Fruit fly (Drosophila melanogaster) whole organism, embryonic: ENCODE data around the gene Uck.

Source experiments
- Ada2b ChIP-seq: fragments of 200-800 bp; sonication (Bioruptor generic); IDR thresholded peaks from 2 replicates; pipeline ENCODE4 v1.3.6; 2022; ENCODE audit warnings: missing biosample characterization, missing genetic modification characterization
- CG10959 ChIP-seq: fragments of 200-800 bp; sonication (Bioruptor generic); IDR thresholded peaks from 2 replicates; pipeline ENCODE4 v1.3.6; 2022; ENCODE audit warnings: missing biosample characterization, missing genetic modification characterization
- CG11398 ChIP-seq: fragments of 200-800 bp; sonication (Bioruptor generic); optimal IDR thresholded peaks from 2 replicates; lab custom pipeline; 2016; ENCODE audit warnings: missing biosample characterization, missing genetic modification characterization
- CG11504 ChIP-seq: fragments of 200-800 bp; sonication (Bioruptor generic); optimal IDR thresholded peaks from 3 replicates; lab custom pipeline; 2019; ENCODE audit warnings: missing biosample characterization, mild to moderate bottlenecking, missing genetic modification characterization, moderate library complexity
- CG12071 ChIP-seq: fragments of 200-800 bp; sonication (Bioruptor generic); optimal IDR thresholded peaks from 3 replicates; lab custom pipeline; 2018; ENCODE audit warnings: missing biosample characterization, mild to moderate bottlenecking, missing genetic modification characterization
- CG1233 ChIP-seq: fragments of 200-800 bp; sonication (Bioruptor generic); optimal IDR thresholded peaks from 4 replicates; lab custom pipeline; 2018; ENCODE audit warnings: missing biosample characterization, mild to moderate bottlenecking, missing genetic modification characterization
- CG12391 ChIP-seq: fragments of 200-800 bp; sonication (Bioruptor generic); optimal IDR thresholded peaks from 3 replicates; lab custom pipeline; 2018; ENCODE audit warnings: missing biosample characterization, mild to moderate bottlenecking, missing genetic modification characterization, moderate library complexity
- CG12942 ChIP-seq: fragments of 200-800 bp; sonication (Bioruptor generic); optimal IDR thresholded peaks from 3 replicates; lab custom pipeline; 2016; ENCODE audit warnings: missing biosample characterization, missing genetic modification characterization
- CG13424 ChIP-seq: fragments of 200-800 bp; sonication (Bioruptor generic); optimal IDR thresholded peaks from 2 replicates; lab custom pipeline; 2019; ENCODE audit warnings: missing biosample characterization, mild to moderate bottlenecking, missing genetic modification characterization, moderate library complexity
- CG13894 ChIP-seq: fragments of 200-800 bp; sonication (Bioruptor generic); optimal IDR thresholded peaks from 3 replicates; lab custom pipeline; 2018; ENCODE audit warnings: missing biosample characterization, mild to moderate bottlenecking, missing genetic modification characterization, moderate library complexity
- CG14710 ChIP-seq: fragments of 200-800 bp; sonication (Bioruptor generic); optimal IDR thresholded peaks from 3 replicates; lab custom pipeline; 2019; ENCODE audit warnings: missing biosample characterization, mild to moderate bottlenecking, missing genetic modification characterization, moderate library complexity
- CG16863 ChIP-seq: fragments of 200-800 bp; sonication (Bioruptor generic); optimal IDR thresholded peaks from 3 replicates; lab custom pipeline; 2016; ENCODE audit warnings: missing biosample characterization, missing genetic modification characterization
- CG17612 ChIP-seq: fragments of 200-800 bp; sonication (Bioruptor generic); IDR thresholded peaks from 2 replicates; pipeline ENCODE4 v1.3.6; 2022; ENCODE audit warnings: missing biosample characterization, missing genetic modification characterization
- CG2889 ChIP-seq: fragments of 200-800 bp; sonication (Bioruptor generic); IDR thresholded peaks from 3 replicates; pipeline ENCODE4 v1.3.6; 2022; ENCODE audit warnings: missing biosample characterization, missing genetic modification characterization
- CG3065 ChIP-seq: fragments of 200-800 bp; sonication (Bioruptor generic); optimal IDR thresholded peaks from 2 replicates; lab custom pipeline; 2016; ENCODE audit warnings: missing biosample characterization, missing genetic modification characterization
- CG3163 ChIP-seq: fragments of 200-800 bp; sonication (Bioruptor generic); optimal IDR thresholded peaks from 3 replicates; lab custom pipeline; 2016; ENCODE audit warnings: missing biosample characterization, missing genetic modification characterization
- CG6791 ChIP-seq: fragments of 200-800 bp; sonication (Bioruptor generic); IDR thresholded peaks from 3 replicates; pipeline ENCODE4 v1.3.6; 2022; ENCODE audit warnings: missing biosample characterization, missing genetic modification characterization; ENCODE audit not compliant: partially characterized antibody
- CG7786 ChIP-seq: fragments of 200-800 bp; sonication (Bioruptor generic); optimal IDR thresholded peaks from 2 replicates; lab custom pipeline; 2016; ENCODE audit warnings: missing biosample characterization, missing genetic modification characterization
- CG9609 ChIP-seq: fragments of 200-800 bp; sonication (Bioruptor generic); optimal IDR thresholded peaks from 3 replicates; lab custom pipeline; 2016; ENCODE audit warnings: missing biosample characterization, missing genetic modification characterization
- CkIIα-i1 ChIP-seq: fragments of 200-800 bp; sonication (Bioruptor generic); IDR thresholded peaks from 2 replicates; pipeline ENCODE4 v1.3.6; 2022; ENCODE audit warnings: missing biosample characterization, missing genetic modification characterization
- D ChIP-seq, 2 experiments: fragments of 200-800 bp in 1 of 2; fragments of >200 bp in 1 of 2; sonication (Bioruptor generic) in 1 of 2; optimal IDR thresholded peaks; 2 replicates in 1 of 2; 3 replicates in 1 of 2; lab custom pipeline; 2017; ENCODE audit warnings: mild to moderate bottlenecking in 1 of 2, missing biosample characterization in 1 of 2, missing genetic modification characterization in 1 of 2, missing genetic modification reagents in 1 of 2
- Dp ChIP-seq: fragments of 200-800 bp; sonication (Bioruptor generic); optimal IDR thresholded peaks from 2 replicates; lab custom pipeline; 2018; ENCODE audit warnings: missing biosample characterization, mild to moderate bottlenecking, missing genetic modification characterization, moderate library complexity
- Dref ChIP-seq: fragments of 200-800 bp; sonication (Bioruptor generic); IDR thresholded peaks from 2 replicates; pipeline ENCODE4 v1.3.6; 2022; ENCODE audit warnings: missing biosample characterization, missing genetic modification characterization
- ERR ChIP-seq: fragments of 200-800 bp; sonication (Bioruptor generic); optimal IDR thresholded peaks from 2 replicates; lab custom pipeline; 2016; ENCODE audit warnings: missing biosample characterization, missing genetic modification characterization
- GATAe ChIP-seq: fragments of 200-800 bp; sonication (Bioruptor generic); conservative IDR thresholded peaks from 2 replicates; pipeline ENCODE4 v1.3.6; 2022; ENCODE audit warnings: missing biosample characterization, missing genetic modification characterization
- H2.0 ChIP-seq: fragments of 200-800 bp; sonication (Bioruptor generic); IDR thresholded peaks from 2 replicates; pipeline ENCODE4 v1.3.6; 2022; ENCODE audit warnings: missing biosample characterization, missing genetic modification characterization
- Hr51 ChIP-seq, 2 experiments: fragments of 200-800 bp; sonication (Bioruptor generic); optimal IDR thresholded peaks; 2 replicates in 1 of 2; 3 replicates in 1 of 2; lab custom pipeline; 2016 to 2018; ENCODE audit warnings: missing biosample characterization in 2 of 2, missing genetic modification characterization in 2 of 2, mild to moderate bottlenecking in 1 of 2, moderate library complexity in 1 of 2
- NC2β ChIP-seq: fragments of 200-800 bp; sonication (Bioruptor generic); optimal IDR thresholded peaks from 2 replicates; lab custom pipeline; 2016; ENCODE audit warnings: missing biosample characterization, missing genetic modification characterization
- Pdp1 ChIP-seq, 2 experiments: fragments of 200-800 bp; sonication (Bioruptor generic); optimal IDR thresholded peaks; 3 replicates each; lab custom pipeline; 2016; ENCODE audit warnings: missing biosample characterization in 2 of 2, missing genetic modification characterization in 2 of 2, mild to moderate bottlenecking in 1 of 2, moderate library complexity in 1 of 2
- Scr ChIP-seq: fragments of 200-800 bp; sonication (Bioruptor generic); IDR thresholded peaks from 2 replicates; pipeline ENCODE4 v1.3.6; 2022; ENCODE audit warnings: missing biosample characterization, missing genetic modification characterization; ENCODE audit not compliant: partially characterized antibody
- Sox102F ChIP-seq: fragments of 200-800 bp; sonication (Bioruptor generic); optimal IDR thresholded peaks from 2 replicates; lab custom pipeline; 2018; ENCODE audit warnings: missing biosample characterization, mild to moderate bottlenecking, missing genetic modification characterization, moderate library complexity
- Taf1 ChIP-seq: fragments of 200-800 bp; sonication (Bioruptor generic); IDR thresholded peaks from 2 replicates; pipeline ENCODE4 v1.3.6; 2022; ENCODE audit warnings: missing biosample characterization, missing genetic modification characterization
- Xbp1 ChIP-seq: fragments of 200-800 bp; sonication (Bioruptor generic); optimal IDR thresholded peaks from 3 replicates; lab custom pipeline; 2016; ENCODE audit warnings: missing biosample characterization, mild to moderate bottlenecking, missing genetic modification characterization
- crc ChIP-seq: fragments of 200-800 bp; sonication (Bioruptor generic); optimal IDR thresholded peaks from 2 replicates; lab custom pipeline; 2016; ENCODE audit warnings: missing biosample characterization, missing genetic modification characterization
- dpn ChIP-seq, 2 experiments: fragments of 200-800 bp; sonication (Bioruptor generic); optimal IDR thresholded peaks; 3 replicates each; lab custom pipeline; 2016; ENCODE audit warnings: missing biosample characterization in 2 of 2, missing genetic modification characterization in 2 of 2
- dysf ChIP-seq: fragments of 200-800 bp; sonication (Bioruptor generic); IDR thresholded peaks from 3 replicates; pipeline ENCODE4 v1.3.6; 2022; ENCODE audit warnings: missing biosample characterization, missing genetic modification characterization
- emc ChIP-seq: fragments of 200-800 bp; sonication (Bioruptor generic); optimal IDR thresholded peaks from 2 replicates; lab custom pipeline; 2016; ENCODE audit warnings: missing biosample characterization, missing genetic modification characterization
- ewg ChIP-seq: fragments of 200-800 bp; sonication (Bioruptor generic); optimal IDR thresholded peaks from 3 replicates; lab custom pipeline; 2017; ENCODE audit warnings: mild to moderate bottlenecking, missing biosample characterization, missing genetic modification reagents, missing genetic modification characterization
- ham ChIP-seq: fragments of 200-800 bp; sonication (Bioruptor generic); IDR thresholded peaks from 2 replicates; pipeline ENCODE4 v1.3.6; 2022; ENCODE audit warnings: missing biosample characterization, missing genetic modification characterization
- hkb ChIP-seq, 2 experiments: fragments of 200-800 bp in 1 of 2; fragments of >200 bp in 1 of 2; sonication (Bioruptor generic) in 1 of 2; IDR thresholded peaks in 1 of 2; optimal IDR thresholded peaks in 1 of 2; 2 replicates each; pipeline versions ENCODE4 v1.3.6 to Lab custom; 2017 to 2022; ENCODE audit warnings: missing biosample characterization in 1 of 2, missing genetic modification characterization in 1 of 2
- inv ChIP-seq: fragments of 200-800 bp; sonication (Bioruptor generic); IDR thresholded peaks from 2 replicates; pipeline ENCODE4 v1.3.6; 2022; ENCODE audit warnings: missing biosample characterization, missing genetic modification characterization; ENCODE audit not compliant: partially characterized antibody
- kay ChIP-seq: fragments of 200-800 bp; sonication (Bioruptor generic); optimal IDR thresholded peaks from 2 replicates; lab custom pipeline; 2016; ENCODE audit warnings: missing biosample characterization, missing genetic modification characterization
- phol ChIP-seq: fragments of 200-800 bp; sonication (Bioruptor generic); optimal IDR thresholded peaks from 3 replicates; lab custom pipeline; 2018; ENCODE audit warnings: missing biosample characterization, mild to moderate bottlenecking, missing genetic modification characterization, moderate library complexity
- sima ChIP-seq: fragments of 200-800 bp; sonication (Bioruptor generic); optimal IDR thresholded peaks from 2 replicates; lab custom pipeline; 2016; ENCODE audit warnings: missing biosample characterization, missing genetic modification characterization
- tll ChIP-seq, 2 experiments: fragments of 200-800 bp in 1 of 2; fragments of >200 bp in 1 of 2; sonication (Bioruptor generic) in 1 of 2; optimal IDR thresholded peaks; 2 replicates each; lab custom pipeline; 2017 to 2019; ENCODE audit warnings: missing biosample characterization in 2 of 2, missing genetic modification characterization in 2 of 2, mild to moderate bottlenecking in 1 of 2, moderate library complexity in 1 of 2
- tna ChIP-seq: fragments of 200-800 bp; sonication (Bioruptor generic); IDR thresholded peaks from 2 replicates; pipeline ENCODE4 v1.3.6; 2022; ENCODE audit warnings: missing biosample characterization, missing genetic modification characterization; ENCODE audit not compliant: partially characterized antibody
- unpg ChIP-seq: fragments of 200-800 bp; sonication (Bioruptor generic); optimal IDR thresholded peaks from 3 replicates; lab custom pipeline; 2018; ENCODE audit warnings: missing biosample characterization, mild to moderate bottlenecking, missing genetic modification characterization, moderate library complexity
- wor ChIP-seq: fragments of 200-800 bp; sonication (Bioruptor generic); IDR thresholded peaks from 2 replicates; pipeline ENCODE4 v1.3.6; 2022; ENCODE audit warnings: missing biosample characterization, missing genetic modification characterization

The Uck gene

dm6 chr3R:24270578-24270977 is 19.4 kb upstream of the Uck start:
- TF ChIP-seq hkb (optimal IDR thresholded peaks at IDR 0.05; lab: Kevin White, UChicago): peak; percentile 9
- no peak for TF ChIP-seq hkb (GFP tag; IDR thresholded peaks at IDR 0.05; lab: Robert Waterston, UW)
- no peak for TF ChIP-seq CG12391 (tag; lab: Kevin White, UChicago)
- peak in 1 of 2 experiments; percentile 30 for TF ChIP-seq tll (GFP tag; optimal IDR thresholded peaks at IDR 0.05; lab: Kevin White, UChicago)
- no peak for TF ChIP-seq CG2889 (GFP tag; lab: Robert Waterston, UW)

DNA sequence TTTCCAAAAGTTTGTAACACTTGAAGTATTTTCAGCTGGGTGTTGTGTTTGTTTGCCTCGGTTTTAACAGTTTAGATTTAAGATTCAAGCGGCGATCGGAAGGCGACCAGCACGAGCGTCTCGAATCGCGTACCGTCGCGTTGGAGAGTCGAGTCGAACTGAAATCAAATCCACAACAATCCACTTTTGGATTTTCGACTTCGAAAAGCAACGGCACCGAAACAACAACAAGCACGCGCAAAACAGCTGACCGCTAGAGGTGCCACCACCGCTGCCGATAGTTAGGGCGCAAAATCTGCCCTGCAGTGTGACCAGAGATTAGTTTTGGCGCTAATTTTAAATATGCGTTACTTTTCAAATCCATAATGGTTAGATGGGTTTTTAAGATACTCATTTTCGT is 18.9 kb upstream of the Uck start, which contains the start of gene jar:
Gene jar (minus strand): TSS at position 163 of the 400 bp plus-strand sequence.
- TF ChIP-seq dpn (GFP tag; optimal IDR thresholded peaks at IDR 0.05; lab: Kevin White, UChicago) (peak in 1 of 2 experiments; percentile 7), CG1233 (peak; percentile 24), Pdp1 (GFP tag; optimal IDR thresholded peaks at IDR 0.05; lab: Kevin White, UChicago) (peak in 1 of 2 experiments; percentile 12), sima (GFP tag; lab: Kevin White, UChicago) (no peak), NC2β (GFP tag; lab: Kevin White, UChicago) (peak; percentile 32), phol (tag; lab: Kevin White, UChicago) (peak; percentile 46), Hr51 (GFP tag; optimal IDR thresholded peaks at IDR 0.05; lab: Kevin White, UChicago) (no peak), CG6791 (GFP tag; lab: Robert Waterston, UW) (peak; percentile 91), CG3065 (no peak), H2.0 (GFP tag; lab: Robert Waterston, UW) (no peak), Scr (peak; percentile 88), ham (GFP tag; lab: Robert Waterston, UW) (no peak), CG13894 (tag; lab: Kevin White, UChicago) (peak; percentile 77), wor (GFP tag; lab: Robert Waterston, UW) (no peak), CG13424 (tag; lab: Kevin White, UChicago) (no peak), crc (no peak), D (optimal IDR thresholded peaks at IDR 0.05; lab: Kevin White, UChicago) (peak; percentile 5), D (GFP tag; optimal IDR thresholded peaks at IDR 0.05; lab: Kevin White, UChicago) (no peak), Sox102F (GFP tag; lab: Kevin White, UChicago) (no peak), CG9609 (GFP tag; lab: Kevin White, UChicago) (no peak), GATAe (no peak), inv (GFP tag; lab: Robert Waterston, UW) (peak; percentile 83), Ada2b (GFP tag; lab: Robert Waterston, UW) (no peak), CG14710 (peak; percentile 71), CG3163 (no peak), Taf1 (no peak), CG12942 (GFP tag; lab: Kevin White, UChicago) (no peak), CG12071 (peak; percentile 71), Dref (peak; percentile 55), Dp (GFP tag; lab: Kevin White, UChicago) (peak; percentile 100), CG17612 (GFP tag; lab: Robert Waterston, UW) (no peak), kay (GFP tag; lab: Kevin White, UChicago) (no peak), ERR (GFP tag; lab: Kevin White, UChicago) (peak; percentile 6), CG11398 (GFP tag; lab: Kevin White, UChicago) (no peak), tna (GFP tag; lab: Robert Waterston, UW) (peak; percentile 71), unpg (GFP tag; lab: Kevin White, UChicago) (peak; percentile 24), CG7786 (no peak), dysf (GFP tag; lab: Robert Waterston, UW) (no peak), CG16863 (GFP tag; lab: Kevin White, UChicago) (no peak), emc (GFP tag; lab: Kevin White, UChicago) (no peak), CG10959 (GFP tag; lab: Robert Waterston, UW) (no peak), CG11504 (tag; lab: Kevin White, UChicago) (peak; percentile 17), Xbp1 (no peak), ewg (GFP tag; lab: Kevin White, UChicago) (peak; percentile 47), CkIIα-i1 (no peak)
